Worm (Caenorhabditis elegans) whole organism, young adult: Measurements from ENCODE around the gene C15H11.13.

Experiments used
- C06A6.2 ChIP-seq: fragments of 200-800 bp; sonication (Bioruptor generic); conservative IDR thresholded peaks from 2 replicates; pipeline ENCODE4 v1.3.6; 2022; ENCODE audit warnings: missing genetic modification characterization, missing compliant biosample characterization
- F33H1.4 ChIP-seq: fragments of 200-800 bp; sonication (Bioruptor generic); IDR thresholded peaks from 2 replicates; pipeline ENCODE4 v1.3.6; 2022; ENCODE audit warnings: missing genetic modification reagents, missing genetic modification characterization, missing compliant biosample characterization
- F52B5.7 ChIP-seq: sonication (generic microtip); optimal IDR thresholded peaks from 2 replicates; lab custom pipeline; 2016; ENCODE audit warnings: mild to moderate bottlenecking, missing genetic modification characterization, missing compliant biosample characterization
- K12H6.12 ChIP-seq: fragments of 200-800 bp; sonication (Bioruptor generic); optimal IDR thresholded peaks from 2 replicates; lab custom pipeline; 2018; ENCODE audit warnings: mild to moderate bottlenecking, missing genetic modification characterization, missing compliant biosample characterization
- T26A5.8 ChIP-seq: sonication (generic microtip); optimal IDR thresholded peaks from 2 replicates; lab custom pipeline; 2016; ENCODE audit warnings: missing genetic modification characterization, missing compliant biosample characterization
- Y53F4B.3 ChIP-seq: fragments of 200-800 bp; sonication (Bioruptor generic); IDR thresholded peaks from 2 replicates; pipeline ENCODE4 v1.3.6; 2022; ENCODE audit warnings: missing genetic modification reagents, missing genetic modification characterization, missing compliant biosample characterization
- Y53G8AR.9 ChIP-seq: fragments of 200-800 bp; sonication (Bioruptor generic); conservative IDR thresholded peaks from 2 replicates; pipeline ENCODE4 v1.3.6; 2022; ENCODE audit warnings: missing genetic modification reagents, missing genetic modification characterization, missing compliant biosample characterization
- Y67H2A.10 ChIP-seq: fragments of 200-800 bp; sonication (Bioruptor generic); conservative IDR thresholded peaks from 2 replicates; pipeline ENCODE4 v1.3.6; 2022; ENCODE audit warnings: missing genetic modification reagents, missing genetic modification characterization, missing compliant biosample characterization
- akir-1 ChIP-seq: fragments of 200-800 bp; sonication (Bioruptor generic); optimal IDR thresholded peaks from 2 replicates; lab custom pipeline; 2018; ENCODE audit warnings: mild to moderate bottlenecking, missing genetic modification characterization, moderate library complexity, missing compliant biosample characterization
- aptf-3 ChIP-seq: fragments of 200-800 bp; sonication (Bioruptor generic); IDR thresholded peaks from 2 replicates; pipeline ENCODE4 v1.3.6; 2022; ENCODE audit warnings: missing genetic modification characterization, missing compliant biosample characterization
- attf-3 ChIP-seq: fragments of 200-800 bp; sonication (Bioruptor generic); conservative IDR thresholded peaks from 2 replicates; pipeline ENCODE4 v1.3.6; 2022; ENCODE audit warnings: missing genetic modification reagents, missing genetic modification characterization, missing compliant biosample characterization
- bed-2 ChIP-seq: fragments of 200-800 bp; sonication (Bioruptor generic); IDR thresholded peaks from 2 replicates; pipeline ENCODE4 v1.3.6; 2022; ENCODE audit warnings: missing genetic modification reagents, missing genetic modification characterization, missing compliant biosample characterization
- ccch-3 ChIP-seq: fragments of 200-800 bp; sonication (Bioruptor generic); optimal IDR thresholded peaks from 2 replicates; lab custom pipeline; 2018; ENCODE audit warnings: mild to moderate bottlenecking, missing genetic modification characterization, missing compliant biosample characterization
- cebp-1 ChIP-seq, 2 experiments: fragments of 200-800 bp in 1 of 2; sonication (Bioruptor generic) in 1 of 2; sonication (generic microtip) in 1 of 2; IDR thresholded peaks in 1 of 2; optimal IDR thresholded peaks in 1 of 2; 2 replicates each; pipeline versions ENCODE4 v1.3.6 to Lab custom; 2017 to 2022; ENCODE audit warnings: missing compliant biosample characterization in 2 of 2, missing genetic modification characterization in 2 of 2, mild to moderate bottlenecking in 1 of 2, missing genetic modification reagents in 1 of 2, moderate library complexity in 1 of 2
- cebp-2 ChIP-seq: fragments of 200-800 bp; sonication (Bioruptor generic); IDR thresholded peaks from 2 replicates; pipeline ENCODE4 v1.3.6; 2022; ENCODE audit warnings: missing genetic modification characterization, missing compliant biosample characterization
- ceh-27 ChIP-seq: fragments of 200-800 bp; sonication (Bioruptor generic); optimal IDR thresholded peaks from 2 replicates; lab custom pipeline; 2018; ENCODE audit warnings: mild to moderate bottlenecking, missing genetic modification characterization, moderate library complexity, missing compliant biosample characterization
- ceh-91 ChIP-seq: fragments of 200-800 bp; sonication (Bioruptor generic); IDR thresholded peaks from 2 replicates; pipeline ENCODE4 v1.3.6; 2022; ENCODE audit warnings: missing genetic modification reagents, missing genetic modification characterization, missing compliant biosample characterization
- die-1 ChIP-seq: sonication (generic microtip); optimal IDR thresholded peaks from 2 replicates; lab custom pipeline; 2016; ENCODE audit warnings: missing genotype, mild to moderate bottlenecking, missing genetic modification characterization, missing compliant biosample characterization
- dpff-1 ChIP-seq: sonication (generic microtip); optimal IDR thresholded peaks from 2 replicates; lab custom pipeline; 2017; ENCODE audit warnings: mild to moderate bottlenecking, missing genetic modification characterization, missing compliant biosample characterization
- egrh-3 ChIP-seq: fragments of 200-800 bp; sonication (Bioruptor generic); IDR thresholded peaks from 2 replicates; pipeline ENCODE4 v1.3.6; 2022; ENCODE audit warnings: missing genetic modification reagents, missing genetic modification characterization, missing compliant biosample characterization
- ekl-4 ChIP-seq: fragments of 200-800 bp; sonication (Bioruptor generic); IDR thresholded peaks from 2 replicates; pipeline ENCODE4 v1.3.6; 2022; ENCODE audit warnings: missing genetic modification reagents, missing genetic modification characterization, missing compliant biosample characterization
- fkh-3 ChIP-seq: sonication (generic microtip); optimal IDR thresholded peaks from 2 replicates; lab custom pipeline; 2016; ENCODE audit warnings: mild to moderate bottlenecking, missing genetic modification characterization, missing compliant biosample characterization
- gei-17 ChIP-seq: fragments of 200-800 bp; sonication (Bioruptor generic); optimal IDR thresholded peaks from 2 replicates; lab custom pipeline; 2018; ENCODE audit warnings: mild to moderate bottlenecking, missing genetic modification characterization, missing compliant biosample characterization
- hmg-20 ChIP-seq: fragments of 200-800 bp; sonication (Bioruptor generic); IDR thresholded peaks from 2 replicates; pipeline ENCODE4 v1.3.6; 2022; ENCODE audit warnings: missing genetic modification reagents, missing genetic modification characterization, missing compliant biosample characterization
- lin-40 ChIP-seq: sonication (generic microtip); optimal IDR thresholded peaks from 2 replicates; lab custom pipeline; 2016; ENCODE audit warnings: missing genetic modification characterization, mild to moderate bottlenecking, missing compliant biosample characterization, missing genotype, missing genetic modification reagents
- lin-54 ChIP-seq: fragments of 200-800 bp; sonication (Bioruptor generic); optimal IDR thresholded peaks from 2 replicates; lab custom pipeline; 2018; ENCODE audit warnings: mild to moderate bottlenecking, missing genetic modification characterization, missing compliant biosample characterization
- lsl-1 ChIP-seq: fragments of 200-800 bp; sonication (Bioruptor generic); optimal IDR thresholded peaks from 2 replicates; lab custom pipeline; 2018; ENCODE audit warnings: mild to moderate bottlenecking, missing genetic modification characterization, moderate library complexity, missing compliant biosample characterization
- madf-3 ChIP-seq: fragments of 200-800 bp; sonication (Bioruptor generic); IDR thresholded peaks from 2 replicates; pipeline ENCODE4 v1.3.6; 2022; ENCODE audit warnings: missing genetic modification reagents, missing genetic modification characterization, missing compliant biosample characterization
- madf-6 ChIP-seq: fragments of 200-800 bp; sonication (Bioruptor generic); IDR thresholded peaks from 2 replicates; pipeline ENCODE4 v1.3.6; 2022; ENCODE audit warnings: missing genetic modification reagents, missing genetic modification characterization, missing compliant biosample characterization
- madf-8 ChIP-seq: fragments of 200-800 bp; sonication (Bioruptor generic); conservative IDR thresholded peaks from 2 replicates; pipeline ENCODE4 v1.3.6; 2022; ENCODE audit warnings: missing genetic modification reagents, missing genetic modification characterization, missing compliant biosample characterization
- mes-4 ChIP-seq: sonication (generic microtip); optimal IDR thresholded peaks from 2 replicates; lab custom pipeline; 2016; ENCODE audit warnings: missing genotype, missing genetic modification characterization, missing compliant biosample characterization
- nfya-2 ChIP-seq: fragments of 200-800 bp; sonication (Bioruptor generic); IDR thresholded peaks from 2 replicates; pipeline ENCODE4 v1.3.6; 2022; ENCODE audit warnings: missing genetic modification reagents, missing genetic modification characterization, missing compliant biosample characterization
- nfyb-1 ChIP-seq: fragments of 200-800 bp; sonication (Bioruptor generic); IDR thresholded peaks from 2 replicates; pipeline ENCODE4 v1.3.6; 2022; ENCODE audit warnings: missing genetic modification reagents, missing genetic modification characterization, missing compliant biosample characterization
- nhr-27 ChIP-seq: fragments of 200-800 bp; sonication (Bioruptor generic); optimal IDR thresholded peaks from 2 replicates; lab custom pipeline; 2018; ENCODE audit warnings: mild to moderate bottlenecking, missing genetic modification characterization, moderate library complexity, missing compliant biosample characterization
- nhr-80 ChIP-seq: sonication (generic microtip); optimal IDR thresholded peaks from 2 replicates; lab custom pipeline; 2016; ENCODE audit warnings: missing genetic modification characterization, missing compliant biosample characterization
- nhr-90 ChIP-seq: sonication (generic microtip); optimal IDR thresholded peaks from 2 replicates; lab custom pipeline; 2016; ENCODE audit warnings: missing genotype, mild to moderate bottlenecking, missing genetic modification characterization, missing compliant biosample characterization
- rpc-1 ChIP-seq, 2 experiments: fragments of 150-350 bp in 1 of 2; sonication (generic microtip) in 1 of 2; optimal IDR thresholded peaks; 2 replicates each; lab custom pipeline; 2014 to 2018; ENCODE audit warnings: missing biosample characterization in 1 of 2, missing genetic modification characterization in 1 of 2, missing genetic modification reagents in 1 of 2, missing genotype in 1 of 2
- snpc-1.3 ChIP-seq: sonication (generic microtip); optimal IDR thresholded peaks from 2 replicates; lab custom pipeline; 2017; ENCODE audit warnings: missing genetic modification characterization, mild to moderate bottlenecking, missing compliant biosample characterization, antibody characterized with exemption, moderate library complexity, missing genotype, missing genetic modification reagents; ENCODE audit not compliant: insufficient read depth
- tbp1 ChIP-seq: fragments of 200-800 bp; sonication (Bioruptor generic); optimal IDR thresholded peaks from 2 replicates; lab custom pipeline; 2018; ENCODE audit warnings: mild to moderate bottlenecking, missing genetic modification characterization, missing compliant biosample characterization
- tlf-1 ChIP-seq: fragments of 200-800 bp; sonication (Bioruptor generic); optimal IDR thresholded peaks from 2 replicates; lab custom pipeline; 2018; ENCODE audit warnings: mild to moderate bottlenecking, missing genetic modification characterization, missing compliant biosample characterization
- unc-62 ChIP-seq: fragments of 150-350 bp; optimal IDR thresholded peaks from 2 replicates; lab custom pipeline; 2014; ENCODE audit warnings: missing biosample characterization, missing genetic modification reagents, missing genetic modification characterization
- xnd-1 ChIP-seq: sonication (generic microtip); optimal IDR thresholded peaks from 2 replicates; lab custom pipeline; 2016; ENCODE audit warnings: missing genotype, missing genetic modification reagents, missing genetic modification characterization, missing compliant biosample characterization
- zim-3 ChIP-seq: sonication (generic microtip); optimal IDR thresholded peaks from 2 replicates; lab custom pipeline; 2017; ENCODE audit warnings: mild to moderate bottlenecking, missing genetic modification characterization, moderate library complexity, missing compliant biosample characterization
- ztf-26 ChIP-seq: sonication (generic microtip); optimal IDR thresholded peaks from 2 replicates; lab custom pipeline; 2017; ENCODE audit warnings: missing genetic modification characterization, missing compliant biosample characterization
- ztf-3 ChIP-seq: fragments of 200-800 bp; sonication (Bioruptor generic); optimal IDR thresholded peaks from 2 replicates; lab custom pipeline; 2018; ENCODE audit warnings: mild to moderate bottlenecking, missing genetic modification characterization, missing compliant biosample characterization

Gene C15H11.13

DNA sequence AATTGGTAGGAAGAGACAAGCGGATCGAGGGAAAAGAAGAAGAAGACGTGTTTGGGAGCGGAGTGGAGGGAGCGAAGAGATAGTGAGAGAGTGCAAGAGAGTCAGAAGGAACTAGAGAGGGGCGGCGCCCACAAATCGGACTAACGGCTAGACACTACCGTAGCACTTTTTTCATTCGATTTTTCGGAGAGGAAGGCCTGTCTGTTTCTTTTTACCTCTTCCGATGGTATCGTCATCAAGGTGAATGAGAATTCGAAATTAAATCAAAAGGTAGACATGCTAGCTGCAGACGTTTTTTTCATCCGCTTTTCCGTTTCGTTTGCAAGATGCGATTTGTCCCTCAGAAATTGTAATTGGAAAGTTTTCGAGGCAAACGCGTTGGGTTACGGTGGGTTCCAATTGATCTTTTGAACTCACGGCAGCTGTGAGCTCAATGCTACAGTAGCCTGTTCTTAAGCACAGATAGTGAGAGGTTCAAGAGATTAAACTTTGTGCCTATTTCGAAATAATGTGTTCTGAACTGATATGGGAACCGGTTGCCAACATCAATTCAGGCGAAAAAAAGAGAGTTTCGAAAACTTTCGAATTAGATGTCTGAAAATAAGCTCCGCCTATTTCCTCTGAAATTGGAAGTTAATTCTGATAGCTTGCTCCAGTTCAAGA lies 30.1 kb upstream of the C15H11.13 start (continued):
- TF ChIP-seq rpc-1 (optimal IDR thresholded peaks at IDR 0.05; lab: Kevin White, UChicago): no peak
- no peak for TF ChIP-seq rpc-1 (tag; optimal IDR thresholded peaks at IDR 0.05; lab: Kevin White, UChicago)
- TF ChIP-seq unc-62 (GFP tag; lab: Kevin White, UChicago): no peak
- TF ChIP-seq F52B5.7 (tag; lab: Kevin White, UChicago): no peak
- peak; percentile 57; the same call in 1 of the 2 replicates for TF ChIP-seq nfyb-1 (GFP tag; lab: Robert Waterston, UW)
- TF ChIP-seq ztf-26 (tag; lab: Kevin White, UChicago): no peak
- no peak for TF ChIP-seq Y53G8AR.9 (GFP tag; lab: Robert Waterston, UW)
- TF ChIP-seq, all 124 proteins: peak for 6

DNA sequence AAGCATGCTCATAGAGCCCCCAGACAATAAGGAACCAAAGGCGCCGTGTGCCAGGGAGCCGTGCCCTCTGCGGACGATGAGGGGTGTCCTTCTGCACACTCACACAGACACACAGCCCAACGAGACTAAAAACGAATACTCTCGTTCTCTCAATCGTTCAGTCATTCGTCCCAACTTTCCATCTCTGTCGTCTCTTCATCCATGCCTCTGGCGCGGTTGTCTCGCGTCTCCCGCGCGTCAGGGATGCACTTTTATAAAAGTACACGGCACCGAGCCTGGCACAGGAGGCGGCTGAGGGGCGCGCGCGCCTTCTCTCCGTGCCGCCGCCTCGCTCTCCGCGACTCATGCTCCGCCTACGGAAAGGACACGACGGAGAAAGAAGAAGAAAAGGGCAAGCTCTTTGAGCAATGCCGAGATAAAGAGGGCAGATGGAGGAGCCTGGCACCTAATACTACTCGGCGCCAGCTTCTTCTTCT lies 28.3 kb upstream of the C15H11.13 start:
- TF ChIP-seq tbp1 (GFP tag; lab: Kevin White, UChicago) (peak; percentile 34), ekl-4 (GFP tag; lab: Robert Waterston, UW) (no peak; the same call in 1 of the 2 replicates), die-1 (tag; lab: Kevin White, UChicago) (peak; percentile 16), nfyb-1 (GFP tag; lab: Robert Waterston, UW) (peak; percentile 39; the same call in 1 of the 2 replicates), nfya-2 (no peak), cebp-2 (no peak), gei-17 (GFP tag; lab: Kevin White, UChicago) (peak; percentile 40), Y67H2A.10 (GFP tag; lab: Robert Waterston, UW) (no peak), lin-40 (peak; percentile 66), K12H6.12 (peak; percentile 48), akir-1 (GFP tag; lab: Kevin White, UChicago) (no peak), madf-8 (no peak), dpff-1 (tag; lab: Kevin White, UChicago) (no peak), nhr-27 (tag; lab: Kevin White, UChicago) (no peak), aptf-3 (GFP tag; lab: Robert Waterston, UW) (no peak), zim-3 (tag; lab: Kevin White, UChicago) (no peak), tlf-1 (GFP tag; lab: Kevin White, UChicago) (no peak), lsl-1 (GFP tag; lab: Kevin White, UChicago) (no peak), xnd-1 (tag; lab: Kevin White, UChicago) (no peak), ceh-91 (GFP tag; lab: Robert Waterston, UW) (no peak), ztf-3 (GFP tag; lab: Kevin White, UChicago) (no peak), T26A5.8 (tag; lab: Kevin White, UChicago) (no peak), hmg-20 (0 out of 2 replicates have a peak, but pooled peaks have one; percentile 34), ccch-3 (GFP tag; lab: Kevin White, UChicago) (no peak), Y53F4B.3 (GFP tag; lab: Robert Waterston, UW) (no peak), mes-4 (tag; lab: Kevin White, UChicago) (no peak), cebp-1 (GFP tag; IDR thresholded peaks at IDR 0.05; lab: Robert Waterston, UW) (no peak), cebp-1 (tag; optimal IDR thresholded peaks at IDR 0.05; lab: Kevin White, UChicago) (peak; percentile 57), nhr-90 (tag; lab: Kevin White, UChicago) (peak; percentile 5), ceh-27 (no peak), attf-3 (GFP tag; lab: Robert Waterston, UW) (no peak), madf-6 (GFP tag; lab: Robert Waterston, UW) (no peak), F33H1.4 (GFP tag; lab: Robert Waterston, UW) (no peak), F52B5.7 (tag; lab: Kevin White, UChicago) (peak; percentile 31), snpc-1.3 (no peak), lin-54 (GFP tag; lab: Kevin White, UChicago) (no peak), bed-2 (GFP tag; lab: Robert Waterston, UW) (no peak), C06A6.2 (GFP tag; lab: Robert Waterston, UW) (no peak; the same call in 1 of the 2 replicates), madf-3 (GFP tag; lab: Robert Waterston, UW) (no peak), fkh-3 (no peak), egrh-3 (GFP tag; lab: Robert Waterston, UW) (peak; percentile 86), nhr-80 (peak; percentile 28)
